Fruit fly (Drosophila melanogaster): ENCODE data around the gene CG7149.

DNA sequence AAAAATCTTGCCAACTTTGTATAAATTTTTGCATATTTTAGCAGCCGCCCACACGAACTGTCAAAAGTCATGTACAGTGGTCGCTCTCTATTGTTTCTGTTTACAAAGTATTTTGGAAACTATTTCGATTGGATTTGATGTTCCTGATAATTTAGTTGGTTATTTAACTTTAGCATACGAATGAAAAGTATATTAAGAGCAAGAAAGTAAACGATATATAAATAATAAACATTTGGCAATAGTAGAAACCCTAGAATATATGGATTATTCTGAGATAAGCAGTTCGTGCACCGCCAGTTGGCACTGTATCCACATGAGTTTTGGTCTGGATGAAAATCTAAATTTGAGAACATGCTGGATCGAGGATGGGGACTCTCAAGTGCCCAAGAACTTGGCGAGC, 42.9 kb upstream of the CG7149 start:
- no peak for TF ChIP-seq lola (GFP tag; optimal IDR thresholded peaks at IDR 0.05)
- TF ChIP-seq sage (GFP tag; optimal IDR thresholded peaks at IDR 0.05), result no peak
- no peak for TF ChIP-seq psq (GFP tag; optimal IDR thresholded peaks at IDR 0.05)
- no peak for TF ChIP-seq N (GFP tag; optimal IDR thresholded peaks at IDR 0.05)
- TF ChIP-seq CG9705 (GFP tag; optimal IDR thresholded peaks at IDR 0.05), result no peak
- TF ChIP-seq dmrt93B (GFP tag; optimal IDR thresholded peaks at IDR 0.05), result no peak
- no peak for TF ChIP-seq Hr78 (GFP tag; optimal IDR thresholded peaks at IDR 0.05)
- TF ChIP-seq br (GFP tag; optimal IDR thresholded peaks at IDR 0.05), result no peak
- no peak for TF ChIP-seq fru (GFP tag; optimal IDR thresholded peaks at IDR 0.05)
